Fruit fly (Drosophila melanogaster) S2 (cell line): ENCODE measurements around the gene CG14221.

ENCODE experiments used
- CG8478 ChIP-seq: fragments of >200 bp; optimal IDR thresholded peaks from 2 replicates; lab custom pipeline; 2018
- CTCF ChIP-seq, 2 experiments: fragments of >200 bp; optimal IDR thresholded peaks; 2 replicates each; lab custom pipeline; 2018

DNA sequence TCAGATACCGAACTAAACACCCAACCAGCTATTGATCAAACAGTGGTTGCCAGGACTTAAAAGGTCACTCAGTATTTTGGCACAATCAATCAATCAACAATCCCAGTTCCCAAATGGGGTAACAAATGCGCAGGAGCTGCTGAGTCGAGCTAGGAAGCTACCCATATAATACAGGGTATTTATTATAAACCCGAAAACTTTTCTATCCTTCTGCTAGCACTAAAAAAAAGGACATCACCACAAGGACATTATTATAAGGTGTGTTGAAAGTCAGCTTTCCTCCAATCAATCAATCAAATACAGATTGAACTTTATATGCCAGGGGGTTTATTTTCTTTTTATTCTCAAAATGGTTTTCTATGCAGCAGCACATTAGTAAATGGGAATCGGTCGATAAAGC, at the start of gene CG14221:
- TF ChIP-seq CTCF (optimal IDR thresholded peaks at IDR 0.05; lab: Kevin White, UChicago) (no peak), CG8478 (lab: Kevin White, UChicago) (no peak)
